Worm (Caenorhabditis elegans) whole organism, L2 larva: ENCODE results near the gene Y43B11AR.1.

Experiments
- C34F6.9 ChIP-seq: fragments of 150-350 bp; optimal IDR thresholded peaks from 2 replicates; lab custom pipeline; 2014; ENCODE audit warnings: missing biosample characterization, missing genetic modification characterization
- F13H6.1 ChIP-seq: sonication (generic microtip); optimal IDR thresholded peaks from 2 replicates; lab custom pipeline; 2016; ENCODE audit warnings: missing genetic modification characterization, missing compliant biosample characterization
- R02D3.7 ChIP-seq: fragments of 150-350 bp; optimal IDR thresholded peaks from 2 replicates; lab custom pipeline; 2014; ENCODE audit warnings: missing biosample characterization, missing genetic modification characterization
- Y55F3AM.14 ChIP-seq: fragments of 200-800 bp; sonication (Bioruptor generic); optimal IDR thresholded peaks from 2 replicates; lab custom pipeline; 2018; ENCODE audit warnings: mild to moderate bottlenecking, missing genetic modification characterization, missing compliant biosample characterization
- ZK546.5 ChIP-seq: sonication (generic microtip); optimal IDR thresholded peaks from 2 replicates; lab custom pipeline; 2017; ENCODE audit warnings: missing biosample characterization, missing genetic modification characterization
- alr-1 ChIP-seq: fragments of 150-350 bp; optimal IDR thresholded peaks from 2 replicates; lab custom pipeline; 2014; ENCODE audit warnings: missing biosample characterization, missing genetic modification characterization
- aly-2 ChIP-seq: fragments of 150-350 bp; optimal IDR thresholded peaks from 2 replicates; lab custom pipeline; 2014; ENCODE audit warnings: missing biosample characterization, missing genetic modification characterization
- ama-1 ChIP-seq: fragments of 150-350 bp; optimal IDR thresholded peaks from 2 replicates; lab custom pipeline; 2018; ENCODE audit warnings: inconsistent platforms
- blmp-1 ChIP-seq: sonication (generic microtip); optimal IDR thresholded peaks from 2 replicates; lab custom pipeline; 2017; ENCODE audit warnings: missing genetic modification characterization, mild to moderate bottlenecking, missing compliant biosample characterization, antibody characterized with exemption, moderate library complexity; ENCODE audit not compliant: insufficient read depth
- ceh-16 ChIP-seq: fragments of 150-350 bp; optimal IDR thresholded peaks from 2 replicates; lab custom pipeline; 2014; ENCODE audit warnings: missing biosample characterization, missing genetic modification characterization
- ceh-82 ChIP-seq: fragments of 150-350 bp; optimal IDR thresholded peaks from 2 replicates; lab custom pipeline; 2014; ENCODE audit warnings: missing biosample characterization, missing genetic modification characterization
- crh-2 ChIP-seq: sonication (generic microtip); optimal IDR thresholded peaks from 2 replicates; lab custom pipeline; 2017; ENCODE audit warnings: missing biosample characterization, missing genetic modification characterization
- dmd-4 ChIP-seq: sonication (generic microtip); optimal IDR thresholded peaks from 2 replicates; lab custom pipeline; 2017; ENCODE audit warnings: missing biosample characterization, missing genetic modification characterization
- egl-27 ChIP-seq: sonication (generic microtip); optimal IDR thresholded peaks from 3 replicates; lab custom pipeline; 2017; ENCODE audit warnings: missing biosample characterization, missing genetic modification reagents, missing genetic modification characterization
- elt-1 ChIP-seq: fragments of 150-350 bp; optimal IDR thresholded peaks from 2 replicates; lab custom pipeline; 2014; ENCODE audit warnings: missing biosample characterization, missing genetic modification characterization
- elt-3 ChIP-seq: sonication (generic microtip); optimal IDR thresholded peaks from 2 replicates; lab custom pipeline; 2017; ENCODE audit warnings: missing biosample characterization, missing genetic modification characterization
- fos-1 ChIP-seq: fragments of 150-350 bp; optimal IDR thresholded peaks from 2 replicates; lab custom pipeline; 2014; ENCODE audit warnings: missing biosample characterization, missing genetic modification characterization
- gmeb-1 ChIP-seq: fragments of 150-350 bp; optimal IDR thresholded peaks from 2 replicates; lab custom pipeline; 2014; ENCODE audit warnings: missing biosample characterization, missing genetic modification characterization
- lin-11 ChIP-seq: fragments of 150-350 bp; sonication (generic microtip); optimal IDR thresholded peaks from 2 replicates; lab custom pipeline; 2014; ENCODE audit warnings: missing biosample characterization, missing genetic modification characterization, inconsistent platforms, mixed read lengths
- lin-13 ChIP-seq: fragments of 150-350 bp; optimal IDR thresholded peaks from 2 replicates; lab custom pipeline; 2014; ENCODE audit warnings: missing biosample characterization, missing genetic modification reagents, missing genetic modification characterization
- lin-39 ChIP-seq: fragments of 150-350 bp; optimal IDR thresholded peaks from 2 replicates; lab custom pipeline; 2014; ENCODE audit warnings: missing biosample characterization, missing genetic modification reagents, missing genetic modification characterization
- lsy-2 ChIP-seq, 2 experiments: fragments of 150-350 bp in 1 of 2; sonication (generic microtip) in 1 of 2; optimal IDR thresholded peaks; 2 replicates each; lab custom pipeline; 2014 to 2017; ENCODE audit warnings: missing biosample characterization in 2 of 2, missing genetic modification characterization in 2 of 2
- mab-5 ChIP-seq: fragments of 150-350 bp; optimal IDR thresholded peaks from 2 replicates; lab custom pipeline; 2014; ENCODE audit warnings: missing biosample characterization, missing genetic modification characterization
- mbf-1 ChIP-seq: sonication (generic microtip); optimal IDR thresholded peaks from 2 replicates; lab custom pipeline; 2017; ENCODE audit warnings: missing biosample characterization, missing genetic modification characterization
- mdl-1 ChIP-seq, 2 experiments: fragments of 150-350 bp in 1 of 2; sonication (generic microtip) in 1 of 2; optimal IDR thresholded peaks; 2 replicates each; lab custom pipeline; 2017; ENCODE audit warnings: missing biosample characterization in 2 of 2, missing genetic modification characterization in 2 of 2
- nhr-10 ChIP-seq: sonication (generic microtip); optimal IDR thresholded peaks from 2 replicates; lab custom pipeline; 2017; ENCODE audit warnings: missing biosample characterization, missing genetic modification characterization
- nhr-11 ChIP-seq: fragments of 150-350 bp; optimal IDR thresholded peaks from 2 replicates; lab custom pipeline; 2014; ENCODE audit warnings: missing biosample characterization, missing genetic modification characterization
- nhr-12 ChIP-seq: fragments of 150-350 bp; optimal IDR thresholded peaks from 2 replicates; lab custom pipeline; 2014; ENCODE audit warnings: missing biosample characterization, missing genetic modification characterization
- nhr-129 ChIP-seq: fragments of 150-350 bp; optimal IDR thresholded peaks from 2 replicates; lab custom pipeline; 2014; ENCODE audit warnings: missing biosample characterization, missing genetic modification characterization
- nhr-21 ChIP-seq: fragments of 150-350 bp; optimal IDR thresholded peaks from 2 replicates; lab custom pipeline; 2014; ENCODE audit warnings: missing biosample characterization, missing genetic modification characterization
- nhr-23 ChIP-seq: fragments of 150-350 bp; optimal IDR thresholded peaks from 2 replicates; lab custom pipeline; 2014; ENCODE audit warnings: missing biosample characterization, missing genetic modification reagents, missing genetic modification characterization
- nhr-237 ChIP-seq: fragments of 150-350 bp; optimal IDR thresholded peaks from 2 replicates; lab custom pipeline; 2014; ENCODE audit warnings: missing biosample characterization, missing genetic modification characterization
- nhr-25 ChIP-seq: fragments of 150-350 bp; sonication (generic microtip); optimal IDR thresholded peaks from 3 replicates; lab custom pipeline; 2014; ENCODE audit warnings: missing biosample characterization, missing genetic modification characterization
- nhr-6 ChIP-seq: fragments of 150-350 bp; optimal IDR thresholded peaks from 2 replicates; lab custom pipeline; 2014; ENCODE audit warnings: missing biosample characterization, missing genetic modification characterization
- nhr-77 ChIP-seq: fragments of 150-350 bp; optimal IDR thresholded peaks from 2 replicates; lab custom pipeline; 2014; ENCODE audit warnings: missing biosample characterization, missing genetic modification characterization
- peb-1 ChIP-seq: fragments of 150-350 bp; optimal IDR thresholded peaks from 2 replicates; lab custom pipeline; 2014; ENCODE audit warnings: missing biosample characterization, missing genetic modification characterization
- sem-4 ChIP-seq: fragments of 150-350 bp; optimal IDR thresholded peaks from 2 replicates; lab custom pipeline; 2014; ENCODE audit warnings: missing biosample characterization, missing genetic modification reagents, missing genetic modification characterization
- skn-1 ChIP-seq: sonication (generic microtip); optimal IDR thresholded peaks from 2 replicates; lab custom pipeline; 2017; ENCODE audit warnings: missing biosample characterization, missing genetic modification characterization
- sma-3 ChIP-seq: sonication (generic microtip); optimal IDR thresholded peaks from 2 replicates; lab custom pipeline; 2016; ENCODE audit warnings: missing genetic modification reagents, missing genetic modification characterization, missing compliant biosample characterization
- sma-9 ChIP-seq, 2 experiments: fragments of 150-350 bp in 1 of 2; sonication (generic microtip) in 1 of 2; optimal IDR thresholded peaks; 2 replicates each; lab custom pipeline; 2014 to 2016; ENCODE audit warnings: missing genetic modification characterization in 2 of 2, mild to moderate bottlenecking in 1 of 2, missing biosample characterization in 1 of 2, missing compliant biosample characterization in 1 of 2, missing genetic modification reagents in 1 of 2, moderate library complexity in 1 of 2
- snpc-4 ChIP-seq: fragments of 150-350 bp; optimal IDR thresholded peaks from 2 replicates; lab custom pipeline; 2014; ENCODE audit warnings: missing biosample characterization, missing genetic modification characterization
- unc-39 ChIP-seq: fragments of 150-350 bp; optimal IDR thresholded peaks from 2 replicates; lab custom pipeline; 2014; ENCODE audit warnings: missing biosample characterization, missing genetic modification characterization
- unc-55 ChIP-seq: fragments of 150-350 bp; sonication (generic microtip); optimal IDR thresholded peaks from 3 replicates; lab custom pipeline; 2014; ENCODE audit warnings: missing biosample characterization, missing genetic modification reagents, missing genetic modification characterization
- unc-62 ChIP-seq: fragments of 150-350 bp; optimal IDR thresholded peaks from 2 replicates; lab custom pipeline; 2014; ENCODE audit warnings: missing biosample characterization, missing genetic modification reagents, missing genetic modification characterization
- zag-1 ChIP-seq: fragments of 150-350 bp; optimal IDR thresholded peaks from 2 replicates; lab custom pipeline; 2014; ENCODE audit warnings: missing biosample characterization, missing genetic modification characterization
- ztf-1 ChIP-seq: fragments of 200-800 bp; sonication (Bioruptor generic); conservative IDR thresholded peaks from 2 replicates; pipeline ENCODE4 v1.3.6; 2022; ENCODE audit warnings: missing genetic modification characterization, missing compliant biosample characterization
- ztf-11 ChIP-seq: sonication (generic microtip); optimal IDR thresholded peaks from 2 replicates; lab custom pipeline; 2017; ENCODE audit warnings: missing biosample characterization, missing genetic modification characterization
- ztf-4 ChIP-seq: fragments of 150-350 bp; optimal IDR thresholded peaks from 2 replicates; lab custom pipeline; 2014; ENCODE audit warnings: missing biosample characterization, missing genetic modification characterization

Y43B11AR.1 gene

ce11 chrIV:7043430-7043829, 37.9 kb upstream of the Y43B11AR.1 start:
- TF ChIP-seq mdl-1 (tag; optimal IDR thresholded peaks at IDR 0.05; lab: Kevin White, UChicago): no peak
- no peak for TF ChIP-seq nhr-10 (tag; lab: Kevin White, UChicago)
- TF ChIP-seq aly-2: no peak
- no peak for TF ChIP-seq F13H6.1 (tag; lab: Kevin White, UChicago)
- TF ChIP-seq snpc-4 (tag; lab: Kevin White, UChicago): no peak
- TF ChIP-seq nhr-21 (tag; lab: Kevin White, UChicago): no peak
- no peak for TF ChIP-seq unc-62 (GFP tag; lab: Kevin White, UChicago)
- no peak for TF ChIP-seq ztf-11 (tag; lab: Kevin White, UChicago)
- TF ChIP-seq R02D3.7 (tag; lab: Kevin White, UChicago): no peak
- TF ChIP-seq lin-11: no peak
- TF ChIP-seq ceh-16 (tag; lab: Kevin White, UChicago): no peak
- no peak for TF ChIP-seq ztf-1
- TF ChIP-seq lsy-2 (tag; optimal IDR thresholded peaks at IDR 0.05; lab: Kevin White, UChicago): no peak

- no peak for TF ChIP-seq skn-1 (tag; lab: Kevin White, UChicago)
- no peak for TF ChIP-seq unc-62 (GFP tag; lab: Kevin White, UChicago)
- no peak for TF ChIP-seq ZK546.5 (tag; lab: Kevin White, UChicago)
- no peak for TF ChIP-seq nhr-23 (tag; lab: Kevin White, UChicago)
- TF ChIP-seq lin-13 (GFP tag; lab: Kevin White, UChicago): peak; percentile 59
- TF ChIP-seq sma-9 (GFP tag; optimal IDR thresholded peaks at IDR 0.05; lab: Kevin White, UChicago): peak; percentile 89
- no peak for TF ChIP-seq sma-9 (tag; optimal IDR thresholded peaks at IDR 0.05; lab: Kevin White, UChicago)
- TF ChIP-seq zag-1 (tag; lab: Kevin White, UChicago): no peak
- no peak for TF ChIP-seq peb-1 (tag; lab: Kevin White, UChicago)
- no peak for TF ChIP-seq alr-1 (tag; lab: Kevin White, UChicago)
- no peak for TF ChIP-seq ztf-1
- no peak for TF ChIP-seq unc-39 (tag; lab: Kevin White, UChicago)
- TF ChIP-seq F13H6.1 (tag; lab: Kevin White, UChicago): peak; percentile 66
- TF ChIP-seq sem-4 (tag; lab: Kevin White, UChicago): peak; percentile 70
- peak; percentile 11 for TF ChIP-seq ceh-16 (tag; lab: Kevin White, UChicago)
- TF ChIP-seq unc-55 (GFP tag; lab: Kevin White, UChicago): peak; percentile 83
- no peak for TF ChIP-seq lin-11
- no peak for TF ChIP-seq mbf-1
- TF ChIP-seq lsy-2 (tag; optimal IDR thresholded peaks at IDR 0.05; lab: Kevin White, UChicago): peak; percentile 72 to 93
- TF ChIP-seq ama-1 (lab: Kevin White, UChicago): no peak
- TF ChIP-seq nhr-6: peak; percentile 53
- peak; percentile 88 for TF ChIP-seq crh-2 (tag; lab: Kevin White, UChicago)
- peak; percentile 68 for TF ChIP-seq snpc-4 (tag; lab: Kevin White, UChicago)
- peak; percentile 38 for TF ChIP-seq mab-5 (tag; lab: Kevin White, UChicago)
- TF ChIP-seq lin-39 (tag; lab: Kevin White, UChicago): no peak
- no peak for TF ChIP-seq nhr-77 (tag; lab: Kevin White, UChicago)
- TF ChIP-seq egl-27 (tag; lab: Kevin White, UChicago): peak; percentile 24
- peak; percentile 15 for TF ChIP-seq R02D3.7 (tag; lab: Kevin White, UChicago)
- no peak for TF ChIP-seq elt-1 (tag; lab: Kevin White, UChicago)
- TF ChIP-seq ztf-4 (tag; lab: Kevin White, UChicago): peak; percentile 49
- no peak for TF ChIP-seq Y55F3AM.14 (GFP tag; lab: Kevin White, UChicago)
- no peak for TF ChIP-seq nhr-10 (tag; lab: Kevin White, UChicago)
- no peak for TF ChIP-seq elt-3
- TF ChIP-seq dmd-4: peak; percentile 9
- peak; percentile 87 for TF ChIP-seq gmeb-1 (tag; lab: Kevin White, UChicago)
- peak; percentile 69 for TF ChIP-seq nhr-25
- TF ChIP-seq nhr-129 (tag; lab: Kevin White, UChicago): peak; percentile 67
- TF ChIP-seq fos-1 (tag; lab: Kevin White, UChicago): peak; percentile 60
- no peak for TF ChIP-seq blmp-1 (tag; lab: Kevin White, UChicago)
- no peak for TF ChIP-seq nhr-237 (tag; lab: Kevin White, UChicago)
- no peak for TF ChIP-seq nhr-12 (tag; lab: Kevin White, UChicago)
- no peak for TF ChIP-seq mdl-1 (tag; optimal IDR thresholded peaks at IDR 0.05; lab: Kevin White, UChicago)
- peak; percentile 57 for TF ChIP-seq sma-3 (GFP tag; lab: Kevin White, UChicago)
- no peak for TF ChIP-seq ceh-82 (tag; lab: Kevin White, UChicago)
- peak; percentile 53 for TF ChIP-seq nhr-21 (tag; lab: Kevin White, UChicago)
- TF ChIP-seq aly-2: no peak
- peak; percentile 96 for TF ChIP-seq C34F6.9 (tag; lab: Kevin White, UChicago)
- TF ChIP-seq nhr-11 (tag; lab: Kevin White, UChicago): no peak
- no peak for TF ChIP-seq ztf-11 (tag; lab: Kevin White, UChicago)
- TF ChIP-seq, all 48 proteins: peak for 22
Measured at ce11 chrIV:7044552-7045139, 36.7 kb upstream of the Y43B11AR.1 start, which contains the start of gene tin-9.1. Gene tin-9.1 (minus strand): TSS chrIV:7044602.
